Worm (Caenorhabditis elegans): Measurements from ENCODE around the gene C31H2.14.

Gene C31H2.14

DNA sequence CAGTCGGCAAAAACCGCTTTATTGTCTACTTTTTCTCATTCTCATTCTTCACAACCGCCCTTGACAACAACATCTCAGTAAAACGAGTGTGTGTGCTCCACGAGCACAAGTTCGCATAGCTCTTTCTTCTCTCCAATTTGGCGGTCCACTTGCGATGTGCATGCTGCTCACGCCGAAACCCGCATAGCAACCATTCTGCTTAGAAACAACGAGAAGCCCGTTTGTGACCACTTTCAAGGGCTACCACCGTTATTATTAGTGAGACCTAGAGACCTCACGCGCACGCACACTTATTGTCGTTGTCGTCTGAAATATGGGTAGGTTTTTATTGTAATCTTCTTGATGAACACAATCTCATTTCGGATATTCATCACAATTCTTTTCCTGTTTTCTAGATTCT is 26.2 kb downstream of the C31H2.14 start, which contains the start of gene zchc-1A:
TSS of gene zchc-1A (plus strand) at position 114 of the 400 bp plus-strand sequence.
- TF ChIP-seq hmbx-1 (tag; optimal IDR thresholded peaks at IDR 0.05) (no peak), F13C5.2 (tag; optimal IDR thresholded peaks at IDR 0.05) (no peak), ceh-13 (GFP tag; optimal IDR thresholded peaks at IDR 0.05) (no peak), B0310.2 (tag; optimal IDR thresholded peaks at IDR 0.05) (no peak), tra-4 (tag; optimal IDR thresholded peaks at IDR 0.05) (no peak), ceh-36 (tag; optimal IDR thresholded peaks at IDR 0.05) (no peak), tbx-37 (GFP tag; conservative IDR thresholded peaks at IDR 0.05) (no peak), hnd-1 (tag; optimal IDR thresholded peaks at IDR 0.05) (no peak), pes-1 (GFP tag; IDR thresholded peaks at IDR 0.05) (no peak), flt-1 (GFP tag; IDR thresholded peaks at IDR 0.05) (no peak), aly-1 (tag; optimal IDR thresholded peaks at IDR 0.05) (no peak), scrt-1 (GFP tag; IDR thresholded peaks at IDR 0.05) (no peak), tbx-11 (GFP tag; IDR thresholded peaks at IDR 0.05) (no peak), sea-1 (GFP tag; conservative IDR thresholded peaks at IDR 0.05) (no peak), hmg-4 (GFP tag; optimal IDR thresholded peaks at IDR 0.05) (no peak), ama-1 (optimal IDR thresholded peaks at IDR 0.05) (no peak), ets-7 (tag; optimal IDR thresholded peaks at IDR 0.05) (no peak)

ce11 chrX:5179050-5179449 is 31.0 kb downstream of the C31H2.14 start, which contains the start of gene metl-9:
metl-9 (minus strand) TSS chrX:5179150.
- TF ChIP-seq B0310.2 (tag; optimal IDR thresholded peaks at IDR 0.05) (no peak), ceh-13 (GFP tag; optimal IDR thresholded peaks at IDR 0.05) (no peak), tbx-11 (GFP tag; IDR thresholded peaks at IDR 0.05) (no peak), flt-1 (GFP tag; IDR thresholded peaks at IDR 0.05) (no peak)

- TF ChIP-seq sea-1 (GFP tag; conservative IDR thresholded peaks at IDR 0.05) (no peak), pes-1 (GFP tag; IDR thresholded peaks at IDR 0.05) (no peak), aly-1 (tag; optimal IDR thresholded peaks at IDR 0.05) (no peak), tbx-11 (GFP tag; IDR thresholded peaks at IDR 0.05) (no peak), hnd-1 (tag; optimal IDR thresholded peaks at IDR 0.05) (no peak), scrt-1 (GFP tag; IDR thresholded peaks at IDR 0.05) (no peak), flt-1 (GFP tag; IDR thresholded peaks at IDR 0.05) (no peak), tbx-37 (GFP tag; conservative IDR thresholded peaks at IDR 0.05) (no peak), B0310.2 (tag; optimal IDR thresholded peaks at IDR 0.05) (no peak), ets-7 (tag; optimal IDR thresholded peaks at IDR 0.05) (no peak)
Observed at ce11 chrX:5179874-5180273, 31.9 kb downstream of the C31H2.14 start, which contains the start of gene sru-48. sru-48 (plus strand) TSS chrX:5180174.

DNA sequence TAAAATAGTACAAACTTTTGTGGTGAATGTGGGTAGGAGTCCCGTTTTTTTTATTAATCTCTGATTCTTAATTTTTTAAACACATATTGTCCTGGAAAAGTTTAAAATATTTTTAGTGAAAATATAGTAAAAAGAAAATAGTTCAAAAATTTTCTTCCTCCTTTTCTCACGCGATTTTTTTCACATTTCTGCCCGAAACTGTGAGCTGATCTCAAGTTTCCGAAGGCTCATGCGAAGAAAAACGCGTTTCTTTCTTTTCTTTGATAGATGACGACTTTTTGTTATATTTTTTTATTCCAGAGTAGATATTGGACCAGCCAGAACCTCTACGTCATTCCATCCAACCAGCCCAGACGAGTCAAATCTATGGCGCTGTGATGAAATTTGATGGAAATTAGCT is 35.9 kb downstream of the C31H2.14 start, which contains the start of gene T03G11.9:
TSS of gene T03G11.9 (plus strand) at position 301 of the 400 bp plus-strand sequence.
- TF ChIP-seq ets-7 (tag; optimal IDR thresholded peaks at IDR 0.05) (no peak), pes-1 (GFP tag; IDR thresholded peaks at IDR 0.05) (no peak), hmbx-1 (tag; optimal IDR thresholded peaks at IDR 0.05) (no peak), hnd-1 (tag; optimal IDR thresholded peaks at IDR 0.05) (no peak), tbx-37 (GFP tag; conservative IDR thresholded peaks at IDR 0.05) (no peak), hmg-4 (GFP tag; optimal IDR thresholded peaks at IDR 0.05) (no peak), F13C5.2 (tag; optimal IDR thresholded peaks at IDR 0.05) (no peak)

ce11 chrX:5188977-5189376 is 41.0 kb downstream of the C31H2.14 start, which contains the start of gene zig-6:
zig-6 (minus strand) TSS chrX:5189077.
- TF ChIP-seq tbx-11 (GFP tag; IDR thresholded peaks at IDR 0.05), result no peak

ce11 chrX:5190061-5190460 is 42.0 kb downstream of the C31H2.14 start:
- TF ChIP-seq hmbx-1 (tag; optimal IDR thresholded peaks at IDR 0.05), result no peak
- no peak for TF ChIP-seq hmg-4 (GFP tag; optimal IDR thresholded peaks at IDR 0.05)
- no peak for TF ChIP-seq F13C5.2 (tag; optimal IDR thresholded peaks at IDR 0.05)
- no peak for TF ChIP-seq ets-7 (tag; optimal IDR thresholded peaks at IDR 0.05)
- no peak for TF ChIP-seq ceh-13 (GFP tag; optimal IDR thresholded peaks at IDR 0.05)

ce11 chrX:5193402-5193801 is 45.4 kb downstream of the C31H2.14 start:
- TF ChIP-seq pes-1 (GFP tag; IDR thresholded peaks at IDR 0.05) (no peak), ceh-36 (tag; optimal IDR thresholded peaks at IDR 0.05) (no peak), hmg-4 (GFP tag; optimal IDR thresholded peaks at IDR 0.05) (no peak), aly-1 (tag; optimal IDR thresholded peaks at IDR 0.05) (no peak), F13C5.2 (tag; optimal IDR thresholded peaks at IDR 0.05) (no peak), sea-1 (GFP tag; conservative IDR thresholded peaks at IDR 0.05) (no peak)

ce11 chrX:5195462-5196160 is 47.6 kb downstream of the C31H2.14 start, which contains the start of gene pqn-62:
pqn-62 (plus strand) TSS chrX:5196110.
- TF ChIP-seq ceh-36 (tag; optimal IDR thresholded peaks at IDR 0.05), result no peak
- TF ChIP-seq hmg-4 (GFP tag; optimal IDR thresholded peaks at IDR 0.05), result no peak
- TF ChIP-seq hmbx-1 (tag; optimal IDR thresholded peaks at IDR 0.05), result no peak
- no peak for TF ChIP-seq B0310.2 (tag; optimal IDR thresholded peaks at IDR 0.05)
- TF ChIP-seq flt-1 (GFP tag; IDR thresholded peaks at IDR 0.05), result no peak
- TF ChIP-seq scrt-1 (GFP tag; IDR thresholded peaks at IDR 0.05), result no peak
- TF ChIP-seq hnd-1 (tag; optimal IDR thresholded peaks at IDR 0.05), result no peak
- TF ChIP-seq tra-4 (tag; optimal IDR thresholded peaks at IDR 0.05), result no peak
- no peak for TF ChIP-seq tbx-37 (GFP tag; conservative IDR thresholded peaks at IDR 0.05)
- no peak for TF ChIP-seq F13C5.2 (tag; optimal IDR thresholded peaks at IDR 0.05)
- no peak for TF ChIP-seq pes-1 (GFP tag; IDR thresholded peaks at IDR 0.05)
- TF ChIP-seq aly-1 (tag; optimal IDR thresholded peaks at IDR 0.05), result no peak
- no peak for TF ChIP-seq ceh-13 (GFP tag; optimal IDR thresholded peaks at IDR 0.05)
